Fruit fly (Drosophila melanogaster) whole organism, wandering third instar larva: ENCODE results near the gene Cul6.

Experiments
- Abd-B ChIP-seq: fragments of >200 bp; optimal IDR thresholded peaks from 2 replicates; lab custom pipeline; 2017; ENCODE audit warnings: missing biosample characterization, missing genetic modification characterization
- CG32264 ChIP-seq: fragments of 200-800 bp; sonication (Bioruptor generic); optimal IDR thresholded peaks from 2 replicates; lab custom pipeline; 2016; ENCODE audit warnings: missing biosample characterization, missing genetic modification characterization
- CG9705 ChIP-seq: fragments of 200-800 bp; sonication (Bioruptor generic); optimal IDR thresholded peaks from 2 replicates; lab custom pipeline; 2018; ENCODE audit warnings: missing biosample characterization, mild to moderate bottlenecking, missing genetic modification characterization
- CrebA ChIP-seq: fragments of 200-800 bp; sonication (Bioruptor generic); optimal IDR thresholded peaks from 2 replicates; lab custom pipeline; 2016; ENCODE audit warnings: missing biosample characterization, mild to moderate bottlenecking, missing genetic modification characterization, borderline replicate concordance
- Dfd ChIP-seq: fragments of >200 bp; optimal IDR thresholded peaks from 2 replicates; lab custom pipeline; 2017; ENCODE audit warnings: missing biosample characterization, missing genetic modification characterization
- Dif ChIP-seq: fragments of 200-275, 200-300 bp; sonication (Bioruptor generic); optimal IDR thresholded peaks from 2 replicates; lab custom pipeline; 2018; ENCODE audit warnings: missing biosample characterization, missing genetic modification characterization; ENCODE audit not compliant: partially characterized antibody
- GATAd ChIP-seq: sonication (Bioruptor generic); optimal IDR thresholded peaks from 2 replicates; lab custom pipeline; 2016; ENCODE audit warnings: missing biosample characterization, missing genetic modification characterization
- HLH106 ChIP-seq: fragments of 200-800 bp; optimal IDR thresholded peaks from 3 replicates; lab custom pipeline; 2019; ENCODE audit warnings: missing biosample characterization, mild to moderate bottlenecking, missing genetic modification characterization, moderate library complexity
- Hnf4 ChIP-seq: fragments of 200-800 bp; sonication (Bioruptor generic); optimal IDR thresholded peaks from 2 replicates; lab custom pipeline; 2016; ENCODE audit warnings: missing biosample characterization, mild to moderate bottlenecking, missing genetic modification characterization
- Hr78 ChIP-seq: fragments of >200 bp; optimal IDR thresholded peaks from 2 replicates; lab custom pipeline; 2017; ENCODE audit warnings: missing biosample characterization, missing genetic modification characterization
- Hr83 ChIP-seq: fragments of 200-300 bp; sonication (Bioruptor generic); optimal IDR thresholded peaks from 2 replicates; lab custom pipeline; 2016; ENCODE audit warnings: missing biosample characterization, mild to moderate bottlenecking, missing genetic modification characterization, moderate library complexity; ENCODE audit not compliant: poor library complexity, severe bottlenecking
- Jra ChIP-seq: sonication (Bioruptor generic); optimal IDR thresholded peaks from 2 replicates; lab custom pipeline; 2016; ENCODE audit warnings: missing biosample characterization, missing genetic modification characterization
- Mio ChIP-seq: sonication (Bioruptor generic); optimal IDR thresholded peaks from 2 replicates; lab custom pipeline; 2016; ENCODE audit warnings: missing biosample characterization, missing genetic modification characterization
- Myc ChIP-seq: fragments of >200 bp; optimal IDR thresholded peaks from 2 replicates; lab custom pipeline; 2017
- N ChIP-seq: fragments of >200 bp; optimal IDR thresholded peaks from 2 replicates; lab custom pipeline; 2018; ENCODE audit warnings: missing biosample characterization, missing external identifiers, missing genetic modification characterization
- OdsH ChIP-seq: fragments of 200-800 bp; sonication (Bioruptor generic); optimal IDR thresholded peaks from 2 replicates; lab custom pipeline; 2016; ENCODE audit warnings: missing biosample characterization, mild to moderate bottlenecking, missing genetic modification characterization
- Rel ChIP-seq, 2 experiments: fragments of 200-800 bp; sonication (Bioruptor generic) in 1 of 2; optimal IDR thresholded peaks; 2 replicates in 1 of 2; 3 replicates in 1 of 2; lab custom pipeline; 2016 to 2019; ENCODE audit warnings: mild to moderate bottlenecking in 2 of 2, missing biosample characterization in 2 of 2, missing genetic modification characterization in 2 of 2, moderate library complexity in 1 of 2
- Sp1 ChIP-seq: fragments of 200-800 bp; sonication (Bioruptor generic); optimal IDR thresholded peaks from 3 replicates; lab custom pipeline; 2019; ENCODE audit warnings: missing biosample characterization, mild to moderate bottlenecking, missing genetic modification characterization, moderate library complexity
- Vsx2 ChIP-seq: fragments of 200-300, 225-300 bp; sonication (Bioruptor generic); optimal IDR thresholded peaks from 2 replicates; lab custom pipeline; 2018; ENCODE audit warnings: missing biosample characterization, missing genetic modification characterization; ENCODE audit not compliant: partially characterized antibody
- br ChIP-seq: fragments of 200-800 bp; sonication (Bioruptor generic); optimal IDR thresholded peaks from 2 replicates; lab custom pipeline; 2016; ENCODE audit warnings: missing biosample characterization, missing genetic modification characterization
- brk ChIP-seq: fragments of 200-800 bp; sonication (Bioruptor generic); optimal IDR thresholded peaks from 2 replicates; lab custom pipeline; 2016; ENCODE audit warnings: missing biosample characterization, mild to moderate bottlenecking, missing genetic modification characterization
- dl ChIP-seq, 2 experiments: fragments of 175-275, 200-275 bp in 1 of 2; fragments of 200-275 bp in 1 of 2; sonication (Bioruptor generic); optimal IDR thresholded peaks; lab custom pipeline; 2018; ENCODE audit warnings: mild to moderate bottlenecking in 2 of 2, missing biosample characterization in 2 of 2, missing genetic modification characterization in 2 of 2, moderate library complexity in 2 of 2; ENCODE audit not compliant: partially characterized antibody in 2 of 2, insufficient read depth in 1 of 2
- dmrt93B ChIP-seq: fragments of 200-800 bp; sonication (Bioruptor generic); optimal IDR thresholded peaks from 2 replicates; lab custom pipeline; 2018; ENCODE audit warnings: missing biosample characterization, mild to moderate bottlenecking, missing genetic modification characterization
- dsf ChIP-seq: sonication (Bioruptor generic); optimal IDR thresholded peaks from 2 replicates; lab custom pipeline; 2016; ENCODE audit warnings: missing biosample characterization, missing genetic modification characterization, borderline replicate concordance
- ey ChIP-seq: fragments of 200-800 bp; sonication (Bioruptor generic); optimal IDR thresholded peaks from 2 replicates; lab custom pipeline; 2016; ENCODE audit warnings: missing biosample characterization, missing genetic modification characterization
- foxo ChIP-seq, 2 experiments: fragments of 200-800 bp; sonication (Bioruptor generic); optimal IDR thresholded peaks; 2 replicates in 1 of 2; 3 replicates in 1 of 2; lab custom pipeline; 2016 to 2017; ENCODE audit warnings: missing biosample characterization in 2 of 2, missing genetic modification characterization in 2 of 2
- fru ChIP-seq: fragments of 200-800 bp; sonication (Bioruptor generic); optimal IDR thresholded peaks from 3 replicates; lab custom pipeline; 2016; ENCODE audit warnings: missing biosample characterization, mild to moderate bottlenecking, missing genetic modification characterization
- h ChIP-seq: fragments of 200-800 bp; sonication (Bioruptor generic); optimal IDR thresholded peaks from 3 replicates; lab custom pipeline; 2016; ENCODE audit warnings: missing biosample characterization, mild to moderate bottlenecking, missing genetic modification characterization
- jim ChIP-seq: fragments of 175-275, 200-325 bp; sonication (Bioruptor generic); optimal IDR thresholded peaks from 2 replicates; lab custom pipeline; 2016; ENCODE audit warnings: missing biosample characterization, mild to moderate bottlenecking, missing genetic modification characterization
- lola ChIP-seq: fragments of >200 bp; optimal IDR thresholded peaks from 2 replicates; lab custom pipeline; 2017; ENCODE audit warnings: missing biosample characterization, missing genetic modification characterization
- pan ChIP-seq: fragments of >200 bp; optimal IDR thresholded peaks from 2 replicates; lab custom pipeline; 2017
- psq ChIP-seq: fragments of 200-800 bp; sonication (Bioruptor generic); optimal IDR thresholded peaks from 3 replicates; lab custom pipeline; 2017; ENCODE audit warnings: missing biosample characterization, mild to moderate bottlenecking, missing genetic modification characterization, moderate library complexity
- rgr ChIP-seq: fragments of 200-800 bp; sonication (Bioruptor generic); optimal IDR thresholded peaks from 3 replicates; lab custom pipeline; 2016; ENCODE audit warnings: missing biosample characterization, mild to moderate bottlenecking, missing genetic modification characterization
- sage ChIP-seq: fragments of 200-800 bp; sonication (Bioruptor generic); optimal IDR thresholded peaks from 2 replicates; lab custom pipeline; 2016; ENCODE audit warnings: missing biosample characterization, mild to moderate bottlenecking, missing genetic modification characterization
- sv ChIP-seq: fragments of 200-800 bp; sonication (Bioruptor generic); optimal IDR thresholded peaks from 3 replicates; lab custom pipeline; 2016; ENCODE audit warnings: missing biosample characterization, missing genetic modification characterization
- tai ChIP-seq: sonication (Bioruptor generic); optimal IDR thresholded peaks from 2 replicates; lab custom pipeline; 2016; ENCODE audit warnings: missing biosample characterization, missing genetic modification characterization
- usp ChIP-seq: fragments of >200 bp; optimal IDR thresholded peaks from 2 replicates; lab custom pipeline; 2017; ENCODE audit warnings: missing biosample characterization, missing genetic modification characterization
- woc ChIP-seq: sonication (Bioruptor generic); optimal IDR thresholded peaks from 2 replicates; lab custom pipeline; 2016; ENCODE audit warnings: missing biosample characterization, mild to moderate bottlenecking, missing genetic modification characterization

The Cul6 gene

dm6 chr3L:13022160-13022853 lies 10.8 kb upstream of the Cul6 start, which contains the start of gene Adk2:
Gene Adk2 (minus strand): TSS chr3L:13022688.
- TF ChIP-seq Myc (lab: Kevin White, UChicago): no peak
- TF ChIP-seq GATAd: no peak
- no peak for TF ChIP-seq Dif (GFP tag; lab: Kevin White, UChicago)
- TF ChIP-seq pan (lab: Kevin White, UChicago): no peak
- TF ChIP-seq dl (GFP tag; optimal IDR thresholded peaks at IDR 0.05; lab: Kevin White, UChicago; ENCODE audit: insufficient read depth in 1 of 2, partially characterized antibody in 2 of 2): no peak
- no peak for TF ChIP-seq foxo (GFP tag; optimal IDR thresholded peaks at IDR 0.05; lab: Kevin White, UChicago)
- no peak for TF ChIP-seq dsf (GFP tag; lab: Kevin White, UChicago)
- no peak for TF ChIP-seq CG9705
- no peak for TF ChIP-seq brk (GFP tag; lab: Kevin White, UChicago)
- no peak for TF ChIP-seq Dfd
- TF ChIP-seq ey (GFP tag; lab: Kevin White, UChicago): no peak
- no peak for TF ChIP-seq Mio (GFP tag; lab: Kevin White, UChicago)
- no peak for TF ChIP-seq N
- TF ChIP-seq CG32264 (GFP tag; lab: Kevin White, UChicago): no peak
- no peak for TF ChIP-seq sv
- TF ChIP-seq h: peak; percentile 10
- peak; percentile 40 for TF ChIP-seq rgr (GFP tag; lab: Kevin White, UChicago)
- no peak for TF ChIP-seq Jra (GFP tag; lab: Kevin White, UChicago)
- no peak for TF ChIP-seq br (GFP tag; lab: Kevin White, UChicago)
- no peak for TF ChIP-seq Rel (GFP tag; optimal IDR thresholded peaks at IDR 0.05; lab: Kevin White, UChicago)
- peak; percentile 78 for TF ChIP-seq Rel (tag; optimal IDR thresholded peaks at IDR 0.05; lab: Kevin White, UChicago)
- TF ChIP-seq Sp1 (GFP tag; lab: Kevin White, UChicago): no peak
- TF ChIP-seq tai (GFP tag; lab: Kevin White, UChicago): no peak
- TF ChIP-seq CrebA (GFP tag; lab: Kevin White, UChicago): no peak
- TF ChIP-seq Vsx2 (GFP tag; lab: Kevin White, UChicago): no peak
- no peak for TF ChIP-seq dmrt93B (GFP tag; lab: Kevin White, UChicago)
- TF ChIP-seq lola (GFP tag; lab: Kevin White, UChicago): no peak
- TF ChIP-seq woc (GFP tag; lab: Kevin White, UChicago): no peak
- TF ChIP-seq jim (GFP tag; lab: Kevin White, UChicago): no peak
- TF ChIP-seq Abd-B (GFP tag; lab: Kevin White, UChicago): no peak
- no peak for TF ChIP-seq OdsH (GFP tag; lab: Kevin White, UChicago)
- TF ChIP-seq Hr83: peak; percentile 39
- TF ChIP-seq psq (GFP tag; lab: Kevin White, UChicago): no peak

DNA sequence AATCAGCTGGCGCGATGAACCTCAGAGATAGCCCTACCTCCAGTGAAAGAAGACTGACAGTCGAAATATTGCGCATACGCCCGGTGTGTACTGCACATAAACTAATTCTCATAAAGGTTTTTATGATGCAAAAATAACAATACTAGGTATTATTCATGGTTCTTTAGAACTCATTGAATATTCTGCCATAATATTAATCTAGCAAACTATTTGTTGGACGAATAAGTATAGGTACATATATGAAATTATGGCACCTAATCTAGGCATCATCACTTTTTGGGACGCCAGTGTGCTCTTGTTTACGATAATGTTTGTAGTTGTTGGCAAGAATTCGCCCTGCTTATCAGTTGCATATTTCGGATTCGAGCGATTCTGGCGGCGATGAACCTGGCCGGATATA lies 10.2 kb upstream of the Cul6 start:
- no peak for TF ChIP-seq lola (GFP tag; lab: Kevin White, UChicago)
- TF ChIP-seq CrebA (GFP tag; lab: Kevin White, UChicago): no peak
- TF ChIP-seq usp (GFP tag; lab: Kevin White, UChicago): no peak
- no peak for TF ChIP-seq Dfd
- peak; percentile 75 for TF ChIP-seq br (GFP tag; lab: Kevin White, UChicago)
- TF ChIP-seq Hr83: no peak
- peak; percentile 75 for TF ChIP-seq rgr (GFP tag; lab: Kevin White, UChicago)
- no peak for TF ChIP-seq Vsx2 (GFP tag; lab: Kevin White, UChicago)
- peak; percentile 61 for TF ChIP-seq Sp1 (GFP tag; lab: Kevin White, UChicago)
- no peak for TF ChIP-seq pan (lab: Kevin White, UChicago)
- peak; percentile 31 for TF ChIP-seq dmrt93B (GFP tag; lab: Kevin White, UChicago)
- peak; percentile 80 for TF ChIP-seq tai (GFP tag; lab: Kevin White, UChicago)
- peak; percentile 78 for TF ChIP-seq ey (GFP tag; lab: Kevin White, UChicago)
- peak; percentile 61 for TF ChIP-seq HLH106 (tag; lab: Kevin White, UChicago)
- peak; percentile 4 for TF ChIP-seq Jra (GFP tag; lab: Kevin White, UChicago)
- TF ChIP-seq sv: no peak
- TF ChIP-seq dsf (GFP tag; lab: Kevin White, UChicago): peak; percentile 53
- TF ChIP-seq GATAd: no peak
- TF ChIP-seq Dif (GFP tag; lab: Kevin White, UChicago): no peak
- TF ChIP-seq sage (GFP tag; lab: Kevin White, UChicago): no peak
- TF ChIP-seq dl (GFP tag; optimal IDR thresholded peaks at IDR 0.05; lab: Kevin White, UChicago; ENCODE audit: insufficient read depth in 1 of 2, partially characterized antibody in 2 of 2): no peak
- TF ChIP-seq Abd-B (GFP tag; lab: Kevin White, UChicago): no peak
- no peak for TF ChIP-seq Mio (GFP tag; lab: Kevin White, UChicago)
- no peak for TF ChIP-seq Rel (GFP tag; optimal IDR thresholded peaks at IDR 0.05; lab: Kevin White, UChicago)
- TF ChIP-seq Rel (tag; optimal IDR thresholded peaks at IDR 0.05; lab: Kevin White, UChicago): no peak
- TF ChIP-seq CG32264 (GFP tag; lab: Kevin White, UChicago): peak; percentile 38
- peak; percentile 78 for TF ChIP-seq fru
- TF ChIP-seq Myc (lab: Kevin White, UChicago): no peak
- peak; percentile 72 for TF ChIP-seq OdsH (GFP tag; lab: Kevin White, UChicago)
- no peak for TF ChIP-seq jim (GFP tag; lab: Kevin White, UChicago)
- peak; percentile 50 for TF ChIP-seq brk (GFP tag; lab: Kevin White, UChicago)
- peak; percentile 58 for TF ChIP-seq Hnf4 (GFP tag; lab: Kevin White, UChicago)
- TF ChIP-seq psq (GFP tag; lab: Kevin White, UChicago): peak; percentile 57
- TF ChIP-seq foxo (GFP tag; optimal IDR thresholded peaks at IDR 0.05; lab: Kevin White, UChicago): peak in 1 of 2 experiments; percentile 78
- TF ChIP-seq N: no peak
- TF ChIP-seq woc (GFP tag; lab: Kevin White, UChicago): no peak
- no peak for TF ChIP-seq CG9705
- no peak for TF ChIP-seq Hr78 (GFP tag; lab: Kevin White, UChicago)
- peak; percentile 74 for TF ChIP-seq h
